Worm (Caenorhabditis elegans): ENCODE measurements around the gene cki-2.

ce11 chrII:7838661-7839060, 22.4 kb downstream of the cki-2 start:
- TF ChIP-seq mdl-1 (tag; optimal IDR thresholded peaks at IDR 0.05), result peak in 1 of 2 experiments; percentile 8
- TF ChIP-seq nhr-25 (tag; optimal IDR thresholded peaks at IDR 0.05), result no peak
- no peak for TF ChIP-seq ama-1 (optimal IDR thresholded peaks at IDR 0.05)
- TF ChIP-seq snpc-4 (tag; optimal IDR thresholded peaks at IDR 0.05), result no peak
- TF ChIP-seq nhr-11 (tag; optimal IDR thresholded peaks at IDR 0.05), result no peak
- no peak for TF ChIP-seq peb-1 (tag; optimal IDR thresholded peaks at IDR 0.05)
- no peak for TF ChIP-seq lin-13 (GFP tag; optimal IDR thresholded peaks at IDR 0.05)
- no peak for TF ChIP-seq blmp-1 (tag; optimal IDR thresholded peaks at IDR 0.05; ENCODE audit: insufficient read depth)
- no peak for TF ChIP-seq ceh-16 (tag; optimal IDR thresholded peaks at IDR 0.05)
- no peak for TF ChIP-seq ceh-82 (tag; optimal IDR thresholded peaks at IDR 0.05)
- no peak for TF ChIP-seq fos-1 (tag; optimal IDR thresholded peaks at IDR 0.05)
- no peak for TF ChIP-seq skn-1 (tag; optimal IDR thresholded peaks at IDR 0.05)
